Worm (Caenorhabditis elegans): ENCODE results near the gene F59B2.3.

Gene F59B2.3

DNA sequence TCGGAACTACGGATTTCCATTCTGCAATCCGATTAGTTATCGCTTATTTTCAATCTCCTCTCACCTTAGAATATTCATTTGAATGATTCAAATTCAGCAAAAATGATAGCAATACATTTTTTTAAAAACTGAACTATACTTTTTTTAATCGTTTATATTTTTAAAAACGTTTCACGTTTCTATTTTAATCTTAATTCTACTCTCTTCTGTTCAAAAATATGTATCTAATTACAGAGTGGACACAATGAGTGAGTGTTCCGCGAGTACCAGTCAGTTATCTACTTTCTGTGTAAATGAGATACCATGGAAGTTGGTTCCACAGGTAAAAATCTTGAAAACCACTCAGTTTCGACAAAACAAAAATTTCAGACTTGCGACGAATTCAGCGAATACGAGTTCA is 3.0 kb upstream of the F59B2.3 start, which contains the start of the genes F59B2.15 and zif-1:
F59B2.15 (minus strand) TSS at position 101 of the 400 bp plus-strand sequence.
zif-1 (plus strand) TSS at position 235 of the 400 bp plus-strand sequence.
- TF ChIP-seq madf-3 (GFP tag; IDR thresholded peaks at IDR 0.05): no peak
- no peak for TF ChIP-seq ztf-22 (GFP tag; optimal IDR thresholded peaks at IDR 0.05)
- TF ChIP-seq T07F8.4 (tag; optimal IDR thresholded peaks at IDR 0.05): no peak
- TF ChIP-seq hlh-12 (tag; optimal IDR thresholded peaks at IDR 0.05): no peak
- TF ChIP-seq aptf-3 (GFP tag; IDR thresholded peaks at IDR 0.05): no peak
- no peak for TF ChIP-seq unc-62 (GFP tag; optimal IDR thresholded peaks at IDR 0.05)
- no peak for TF ChIP-seq F57C9.4 (tag; optimal IDR thresholded peaks at IDR 0.05)

DNA sequence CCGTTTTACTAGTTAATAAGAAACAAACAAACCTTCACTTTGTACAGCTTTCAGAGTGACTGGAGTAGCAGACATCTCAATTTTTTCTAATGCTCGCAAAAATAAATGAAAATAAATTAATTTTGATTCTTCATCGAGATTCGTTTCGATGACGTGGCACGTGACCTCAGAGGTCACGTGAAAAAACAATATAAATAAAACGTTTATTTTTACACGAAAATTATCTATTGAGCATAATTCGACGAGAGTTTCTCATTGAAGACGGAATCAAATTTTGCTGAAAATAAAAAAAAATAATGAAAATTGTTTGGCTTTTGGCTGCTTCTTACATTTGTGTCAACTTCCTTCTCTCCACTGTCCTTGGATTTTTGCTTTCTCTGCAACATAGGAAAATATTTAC is 2.3 kb upstream of the F59B2.3 start, which contains the start of gene rpn-6.2:
rpn-6.2 (minus strand) TSS at position 101 of the 400 bp plus-strand sequence.
- no peak for TF ChIP-seq hlh-26 (GFP tag; conservative IDR thresholded peaks at IDR 0.05)
- no peak for TF ChIP-seq ZK185.1 (tag; optimal IDR thresholded peaks at IDR 0.05; ENCODE audit: poor library complexity, severe bottlenecking)
- no peak for TF ChIP-seq T26A5.8 (tag; optimal IDR thresholded peaks at IDR 0.05)
- no peak for TF ChIP-seq mcd-1 (GFP tag; IDR thresholded peaks at IDR 0.05)
- TF ChIP-seq F10E7.11 (tag; optimal IDR thresholded peaks at IDR 0.05): no peak
- no peak for TF ChIP-seq B0019.2 (GFP tag; conservative IDR thresholded peaks at IDR 0.05)
- TF ChIP-seq attf-3 (GFP tag; conservative IDR thresholded peaks at IDR 0.05): no peak
- no peak for TF ChIP-seq attf-5 (GFP tag; optimal IDR thresholded peaks at IDR 0.05)
- no peak for TF ChIP-seq madf-3 (GFP tag; IDR thresholded peaks at IDR 0.05)
- no peak for TF ChIP-seq dpff-1 (tag; optimal IDR thresholded peaks at IDR 0.05)
- no peak for TF ChIP-seq F39B2.1 (GFP tag; IDR thresholded peaks at IDR 0.05)
- no peak for TF ChIP-seq ccch-3 (GFP tag; optimal IDR thresholded peaks at IDR 0.05)
- no peak for TF ChIP-seq B0035.1 (tag; optimal IDR thresholded peaks at IDR 0.05)
- no peak for TF ChIP-seq madf-6 (GFP tag; IDR thresholded peaks at IDR 0.05)
- no peak for TF ChIP-seq efl-1 (GFP tag; optimal IDR thresholded peaks at IDR 0.05)
- TF ChIP-seq snpc-3.4 (tag; optimal IDR thresholded peaks at IDR 0.05): no peak
- TF ChIP-seq Y56A3A.18 (GFP tag; IDR thresholded peaks at IDR 0.05): no peak
- no peak for TF ChIP-seq die-1 (tag; optimal IDR thresholded peaks at IDR 0.05)
- TF ChIP-seq egl-44 (GFP tag; IDR thresholded peaks at IDR 0.05): no peak

DNA sequence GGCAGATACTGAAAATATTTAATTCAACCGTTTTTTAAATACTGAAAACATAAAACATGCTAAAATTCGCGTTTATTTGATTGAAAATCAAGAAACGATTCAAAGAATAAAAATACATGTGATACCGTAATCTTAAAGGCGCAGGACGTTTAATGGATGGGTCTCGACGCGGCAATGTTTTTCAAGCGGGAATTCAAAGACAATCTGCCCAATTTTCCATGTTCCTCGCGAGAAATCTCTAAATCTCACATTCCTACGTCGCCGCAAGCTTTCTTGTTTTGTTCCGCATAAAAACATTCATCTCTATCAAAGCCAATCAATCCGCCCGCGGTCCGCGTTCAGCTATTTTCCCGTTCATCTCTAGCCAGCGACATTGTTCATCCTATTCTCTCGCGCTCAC is 1.9 kb upstream of the F59B2.3 start:
- TF ChIP-seq ets-4 (GFP tag; optimal IDR thresholded peaks at IDR 0.05) (no peak), Y67H2A.10 (GFP tag; conservative IDR thresholded peaks at IDR 0.05) (no peak), F33H1.4 (GFP tag; IDR thresholded peaks at IDR 0.05) (peak; percentile 91), dox-1 (GFP tag; IDR thresholded peaks at IDR 0.05) (peak; percentile 31; the same call in 1 of the 2 replicates), rcor-1 (GFP tag; IDR thresholded peaks at IDR 0.05) (0 out of 2 replicates have a peak, but pooled peaks have one; percentile 31), ztf-18 (tag; optimal IDR thresholded peaks at IDR 0.05) (peak; percentile 7), ztf-3 (GFP tag; optimal IDR thresholded peaks at IDR 0.05) (no peak), lin-54 (GFP tag; optimal IDR thresholded peaks at IDR 0.05) (peak; percentile 70), C17E4.6 (GFP tag; IDR thresholded peaks at IDR 0.05) (peak; percentile 24; the same call in 1 of the 2 replicates), tlf-1 (GFP tag; optimal IDR thresholded peaks at IDR 0.05) (no peak), B0336.3 (GFP tag; IDR thresholded peaks at IDR 0.05) (no peak), attf-3 (GFP tag; conservative IDR thresholded peaks at IDR 0.05) (no peak), sdz-38 (tag; optimal IDR thresholded peaks at IDR 0.05) (no peak), snpc-1.3 (tag; optimal IDR thresholded peaks at IDR 0.05; ENCODE audit: insufficient read depth) (no peak), somi-1 (GFP tag; optimal IDR thresholded peaks at IDR 0.05) (no peak), bed-2 (GFP tag; IDR thresholded peaks at IDR 0.05) (no peak), efl-1 (GFP tag; optimal IDR thresholded peaks at IDR 0.05) (peak; percentile 86), hsf-1 (GFP tag; IDR thresholded peaks at IDR 0.05) (peak; percentile 52; the same call in 1 of the 2 replicates), madf-6 (GFP tag; IDR thresholded peaks at IDR 0.05) (peak; percentile 91), hmg-1.2 (GFP tag; IDR thresholded peaks at IDR 0.05) (no peak), nhr-179 (tag; optimal IDR thresholded peaks at IDR 0.05) (no peak), D2030.7 (GFP tag; IDR thresholded peaks at IDR 0.05) (peak; percentile 66), pbrm-1 (GFP tag; IDR thresholded peaks at IDR 0.05) (peak; percentile 18; the same call in 1 of the 2 replicates), F49E8.2 (tag; optimal IDR thresholded peaks at IDR 0.05; ENCODE audit: insufficient read depth) (peak; percentile 17), F57A8.1 (GFP tag; optimal IDR thresholded peaks at IDR 0.05) (no peak)

All from whole organism, young adult.